Fruit fly (Drosophila melanogaster): Measurements from ENCODE around the gene CG5245.

The CG5245 gene

dm6 chr3R:12425510-12426309 lies 3.6 kb upstream of the CG5245 start, which contains the start of gene Pp1-87B (continued):
- peak; percentile 77 for TF ChIP-seq pzg (GFP tag; optimal IDR thresholded peaks at IDR 0.05)
- TF ChIP-seq trem (tag; optimal IDR thresholded peaks at IDR 0.05), result peak; percentile 28
- no peak for TF ChIP-seq Ptx1 (GFP tag; IDR thresholded peaks at IDR 0.05)
- no peak for TF ChIP-seq unpg (GFP tag; optimal IDR thresholded peaks at IDR 0.05)
- TF ChIP-seq CG11398 (GFP tag; optimal IDR thresholded peaks at IDR 0.05), result no peak
- peak; percentile 25; the same call in 1 of the 2 replicates for TF ChIP-seq CG31441 (GFP tag; IDR thresholded peaks at IDR 0.05)
- peak; percentile 55; the same call in 1 of the 3 replicates for TF ChIP-seq CG16813 (GFP tag; IDR thresholded peaks at IDR 0.05; ENCODE audit: partially characterized antibody)
- no peak for TF ChIP-seq CG17328 (GFP tag; IDR thresholded peaks at IDR 0.05)
- no peak for TF ChIP-seq CG17802 (tag; optimal IDR thresholded peaks at IDR 0.05)
- no peak for TF ChIP-seq CG14667 (GFP tag; IDR thresholded peaks at IDR 0.05)
- TF ChIP-seq fd3F (GFP tag; optimal IDR thresholded peaks at IDR 0.05), result no peak
- no peak for TF ChIP-seq Sox100B (GFP tag; optimal IDR thresholded peaks at IDR 0.05)
- TF ChIP-seq dpn (GFP tag; optimal IDR thresholded peaks at IDR 0.05), result peak in 1 of 2 experiments; percentile 11
- TF ChIP-seq zen (tag; optimal IDR thresholded peaks at IDR 0.05), result peak; percentile 38
- TF ChIP-seq CG7987 (GFP tag; optimal IDR thresholded peaks at IDR 0.05), result no peak
- TF ChIP-seq CG12236 (GFP tag; optimal IDR thresholded peaks at IDR 0.05), result no peak
- peak; percentile 14 for TF ChIP-seq p53 (GFP tag; optimal IDR thresholded peaks at IDR 0.05)
- TF ChIP-seq CG2116 (GFP tag; optimal IDR thresholded peaks at IDR 0.05), result peak; percentile 66
- TF ChIP-seq CG7963 (GFP tag; IDR thresholded peaks at IDR 0.05; ENCODE audit: partially characterized antibody), result no peak
- peak; percentile 89 for TF ChIP-seq Ets65A (GFP tag)
- TF ChIP-seq CG11093 (GFP tag; IDR thresholded peaks at IDR 0.05), result no peak
- TF ChIP-seq lab (GFP tag; optimal IDR thresholded peaks at IDR 0.05), result no peak
- TF ChIP-seq hbn (GFP tag; IDR thresholded peaks at IDR 0.05; ENCODE audit: partially characterized antibody), result 0 out of 2 replicates have a peak, but pooled peaks have one; percentile 28
- no peak for TF ChIP-seq CG6813 (GFP tag; optimal IDR thresholded peaks at IDR 0.05)
- TF ChIP-seq phol (tag; optimal IDR thresholded peaks at IDR 0.05), result peak; percentile 100
- no peak for TF ChIP-seq zfh2 (GFP tag; optimal IDR thresholded peaks at IDR 0.05)
- TF ChIP-seq CG4854 (GFP tag; optimal IDR thresholded peaks at IDR 0.05), result no peak
- peak; percentile 31; the same call in 1 of the 3 replicates for TF ChIP-seq CG34422 (GFP tag; IDR thresholded peaks at IDR 0.05)
- TF ChIP-seq CG13624 (GFP tag; optimal IDR thresholded peaks at IDR 0.05), result no peak
- peak; percentile 7 for TF ChIP-seq CG2120 (GFP tag; optimal IDR thresholded peaks at IDR 0.05)
- TF ChIP-seq twi (tag; optimal IDR thresholded peaks at IDR 0.05), result peak; percentile 28
- no peak for TF ChIP-seq CG11696 (GFP tag; IDR thresholded peaks at IDR 0.05)
- peak; percentile 19 for TF ChIP-seq CG1603 (tag; optimal IDR thresholded peaks at IDR 0.05)
- peak; percentile 91 for TF ChIP-seq CG10321 (GFP tag; IDR thresholded peaks at IDR 0.05)
- no peak for TF ChIP-seq en (GFP tag; optimal IDR thresholded peaks at IDR 0.05)
- peak; percentile 25; the same call in 1 of the 2 replicates for TF ChIP-seq inv (GFP tag; IDR thresholded peaks at IDR 0.05; ENCODE audit: partially characterized antibody)
- no peak for TF ChIP-seq CG14441 (GFP tag; IDR thresholded peaks at IDR 0.05)
- TF ChIP-seq CG14965 (GFP tag; optimal IDR thresholded peaks at IDR 0.05; ENCODE audit: borderline replicate concordance), result no peak
- peak; percentile 66; the same call in 2 of the 3 replicates for TF ChIP-seq HLH4C (GFP tag; IDR thresholded peaks at IDR 0.05; ENCODE audit: partially characterized antibody)
- TF ChIP-seq CG18262 (tag; optimal IDR thresholded peaks at IDR 0.05), result peak; percentile 34
- no peak for TF ChIP-seq CG15011 (GFP tag; optimal IDR thresholded peaks at IDR 0.05)
- peak; percentile 54 for TF ChIP-seq CG17186 (GFP tag; optimal IDR thresholded peaks at IDR 0.05)
- TF ChIP-seq CG4424 (GFP tag; optimal IDR thresholded peaks at IDR 0.05), result peak; percentile 8
- peak; percentile 39 for TF ChIP-seq CG8290 (GFP tag; optimal IDR thresholded peaks at IDR 0.05)
- TF ChIP-seq CG8290 (tag; optimal IDR thresholded peaks at IDR 0.05), result peak in 1 of 2 experiments; percentile 46
- TF ChIP-seq YL-1 (GFP tag; optimal IDR thresholded peaks at IDR 0.05), result peak; percentile 86
- TF ChIP-seq crp (GFP tag; optimal IDR thresholded peaks at IDR 0.05), result peak in 1 of 2 experiments; percentile 8
- TF ChIP-seq Hr78 (GFP tag; optimal IDR thresholded peaks at IDR 0.05), result no peak

Data from whole organism, embryonic.